Worm (Caenorhabditis elegans) whole organism, L2 larva: ENCODE data around the gene algn-2.

Experiments
- R02D3.7 ChIP-seq: fragments of 150-350 bp; optimal IDR thresholded peaks from 2 replicates; lab custom pipeline; 2014; ENCODE audit warnings: missing biosample characterization, missing genetic modification characterization
- aly-2 ChIP-seq: fragments of 150-350 bp; optimal IDR thresholded peaks from 2 replicates; lab custom pipeline; 2014; ENCODE audit warnings: missing biosample characterization, missing genetic modification characterization
- ama-1 ChIP-seq: fragments of 150-350 bp; optimal IDR thresholded peaks from 2 replicates; lab custom pipeline; 2018; ENCODE audit warnings: inconsistent platforms
- ceh-16 ChIP-seq: fragments of 150-350 bp; optimal IDR thresholded peaks from 2 replicates; lab custom pipeline; 2014; ENCODE audit warnings: missing biosample characterization, missing genetic modification characterization
- egl-27 ChIP-seq: sonication (generic microtip); optimal IDR thresholded peaks from 3 replicates; lab custom pipeline; 2017; ENCODE audit warnings: missing biosample characterization, missing genetic modification reagents, missing genetic modification characterization
- fos-1 ChIP-seq: fragments of 150-350 bp; optimal IDR thresholded peaks from 2 replicates; lab custom pipeline; 2014; ENCODE audit warnings: missing biosample characterization, missing genetic modification characterization
- lin-39 ChIP-seq: fragments of 150-350 bp; optimal IDR thresholded peaks from 2 replicates; lab custom pipeline; 2014; ENCODE audit warnings: missing biosample characterization, missing genetic modification reagents, missing genetic modification characterization
- nhr-11 ChIP-seq: fragments of 150-350 bp; optimal IDR thresholded peaks from 2 replicates; lab custom pipeline; 2014; ENCODE audit warnings: missing biosample characterization, missing genetic modification characterization
- nhr-12 ChIP-seq: fragments of 150-350 bp; optimal IDR thresholded peaks from 2 replicates; lab custom pipeline; 2014; ENCODE audit warnings: missing biosample characterization, missing genetic modification characterization
- nhr-6 ChIP-seq: fragments of 150-350 bp; optimal IDR thresholded peaks from 2 replicates; lab custom pipeline; 2014; ENCODE audit warnings: missing biosample characterization, missing genetic modification characterization
- nhr-77 ChIP-seq: fragments of 150-350 bp; optimal IDR thresholded peaks from 2 replicates; lab custom pipeline; 2014; ENCODE audit warnings: missing biosample characterization, missing genetic modification characterization
- sma-3 ChIP-seq: sonication (generic microtip); optimal IDR thresholded peaks from 2 replicates; lab custom pipeline; 2016; ENCODE audit warnings: missing genetic modification reagents, missing genetic modification characterization, missing compliant biosample characterization
- unc-39 ChIP-seq: fragments of 150-350 bp; optimal IDR thresholded peaks from 2 replicates; lab custom pipeline; 2014; ENCODE audit warnings: missing biosample characterization, missing genetic modification characterization

DNA sequence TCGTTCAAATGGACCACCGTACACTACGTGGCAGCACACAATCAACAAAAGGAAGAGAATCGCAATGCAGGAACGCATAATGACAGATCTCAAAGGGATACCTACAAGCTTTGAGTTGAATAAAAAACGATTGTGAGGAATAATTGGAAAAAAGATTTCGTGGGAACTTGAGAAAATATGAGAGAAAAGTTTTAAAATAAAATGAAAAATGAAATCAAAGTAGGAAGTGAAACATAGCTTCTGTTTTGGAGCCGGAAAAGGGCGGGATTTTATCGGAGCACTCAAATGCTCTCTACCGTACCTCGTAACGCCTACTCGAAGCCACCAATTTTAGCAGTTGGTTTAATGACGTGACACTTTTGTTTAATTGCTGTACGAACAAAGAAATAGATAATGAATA, 30.3 kb upstream of the algn-2 start, which contains the start of gene F09E5.14:
- TF ChIP-seq ama-1 (lab: Kevin White, UChicago) (no peak), nhr-11 (no peak), fos-1 (tag; lab: Kevin White, UChicago) (no peak), egl-27 (tag; lab: Kevin White, UChicago) (no peak), nhr-77 (tag; lab: Kevin White, UChicago) (no peak), ceh-16 (tag; lab: Kevin White, UChicago) (no peak), nhr-6 (tag; lab: Kevin White, UChicago) (no peak), unc-39 (tag; lab: Kevin White, UChicago) (no peak), R02D3.7 (tag; lab: Kevin White, UChicago) (no peak), aly-2 (tag; lab: Kevin White, UChicago) (no peak), lin-39 (no peak), nhr-12 (tag; lab: Kevin White, UChicago) (no peak), sma-3 (GFP tag; lab: Kevin White, UChicago) (no peak)
